Worm (Caenorhabditis elegans) whole organism, late embryonic: ENCODE results near the gene cest-28.

ENCODE experiments used
- K09A11.1 ChIP-seq: sonication (generic microtip); optimal IDR thresholded peaks from 2 replicates; lab custom pipeline; 2017; ENCODE audit warnings: antibody characterized with exemption, mild to moderate bottlenecking, missing genetic modification characterization, missing compliant biosample characterization; ENCODE audit not compliant: insufficient read depth
- ama-1 ChIP-seq: fragments of 150-350 bp; optimal IDR thresholded peaks from 2 replicates; lab custom pipeline; 2014
- ceh-14 ChIP-seq: sonication (generic microtip); optimal IDR thresholded peaks from 2 replicates; lab custom pipeline; 2016; ENCODE audit warnings: missing genotype, missing genetic modification characterization, missing compliant biosample characterization
- ceh-6 ChIP-seq: fragments of 200-800 bp; sonication (Bioruptor generic); optimal IDR thresholded peaks from 2 replicates; lab custom pipeline; 2018; ENCODE audit warnings: mild to moderate bottlenecking, missing genetic modification characterization, missing compliant biosample characterization
- dmd-4 ChIP-seq: sonication (generic microtip); optimal IDR thresholded peaks from 2 replicates; lab custom pipeline; 2016; ENCODE audit warnings: borderline replicate concordance, missing genetic modification characterization, missing compliant biosample characterization
- lim-6 ChIP-seq: sonication (generic microtip); optimal IDR thresholded peaks from 2 replicates; lab custom pipeline; 2016; ENCODE audit warnings: missing genetic modification characterization, missing compliant biosample characterization
- nfya-1 ChIP-seq: sonication (generic microtip); optimal IDR thresholded peaks from 2 replicates; lab custom pipeline; 2017; ENCODE audit warnings: missing genetic modification characterization, mild to moderate bottlenecking, missing compliant biosample characterization, antibody characterized with exemption, moderate library complexity
- nhr-11 ChIP-seq: fragments of 150-350 bp; optimal IDR thresholded peaks from 2 replicates; lab custom pipeline; 2014; ENCODE audit warnings: missing biosample characterization, missing genetic modification characterization
- npax-4 ChIP-seq: sonication (generic microtip); optimal IDR thresholded peaks from 2 replicates; lab custom pipeline; 2016; ENCODE audit warnings: missing genetic modification characterization, missing compliant biosample characterization
- pha-4 ChIP-seq: fragments of 150-350 bp; optimal IDR thresholded peaks from 2 replicates; lab custom pipeline; 2018; ENCODE audit warnings: missing biosample characterization, missing genetic modification reagents, missing genetic modification characterization
- pros-1 ChIP-seq: fragments of 150-350 bp; optimal IDR thresholded peaks from 2 replicates; lab custom pipeline; 2014; ENCODE audit warnings: missing biosample characterization, missing genetic modification reagents, missing genetic modification characterization
- unc-86 ChIP-seq: sonication (generic microtip); optimal IDR thresholded peaks from 2 replicates; lab custom pipeline; 2016; ENCODE audit warnings: missing genetic modification characterization, missing compliant biosample characterization

- no peak for TF ChIP-seq unc-86
- no peak for TF ChIP-seq ceh-14 (tag; lab: Kevin White, UChicago)
- TF ChIP-seq npax-4 (tag; lab: Kevin White, UChicago), result no peak
- TF ChIP-seq nhr-11, result no peak
- TF ChIP-seq lim-6, result no peak
- TF ChIP-seq nfya-1 (tag; lab: Kevin White, UChicago), result no peak
- no peak for TF ChIP-seq K09A11.1
- no peak for TF ChIP-seq dmd-4 (tag; lab: Kevin White, UChicago)
- TF ChIP-seq ceh-6 (GFP tag; lab: Kevin White, UChicago), result no peak
- TF ChIP-seq ama-1 (lab: Kevin White, UChicago), result no peak
- TF ChIP-seq pha-4, result no peak
- no peak for TF ChIP-seq pros-1
These were observed 4.3 kb downstream of the cest-28 start, which contains the start of gene cest-31 for ce11 chrV:6673967-6674366.
